Fruit fly (Drosophila melanogaster) whole organism, prepupa: ENCODE data around the gene CG6962.

Experiments used
- Blimp-1 ChIP-seq: fragments of 200-800 bp; sonication (Bioruptor generic); optimal IDR thresholded peaks from 3 replicates; lab custom pipeline; 2017; ENCODE audit warnings: missing biosample characterization, missing genetic modification characterization, mild to moderate bottlenecking, moderate library complexity, missing genetic modification reagents
- CG10631 ChIP-seq: fragments of 200-800 bp; sonication (Bioruptor generic); optimal IDR thresholded peaks from 2 replicates; lab custom pipeline; 2016; ENCODE audit warnings: missing biosample characterization, missing genetic modification characterization
- CG10669 ChIP-seq: fragments of 200-800 bp; sonication (Bioruptor generic); optimal IDR thresholded peaks from 3 replicates; lab custom pipeline; 2018; ENCODE audit warnings: missing biosample characterization, mild to moderate bottlenecking, missing genetic modification characterization, moderate library complexity
- CG11294 ChIP-seq: fragments of 200-800 bp; sonication (Bioruptor generic); IDR thresholded peaks from 2 replicates; pipeline ENCODE4 v1.3.6; 2022; ENCODE audit warnings: missing biosample characterization, missing genetic modification characterization
- CG11762 ChIP-seq: fragments of 200-800 bp; sonication (Bioruptor generic); optimal IDR thresholded peaks from 3 replicates; lab custom pipeline; 2016; ENCODE audit warnings: missing biosample characterization, missing genetic modification characterization; ENCODE audit not compliant: insufficient read depth
- CG11902 ChIP-seq: fragments of 200-800 bp; sonication (Bioruptor generic); optimal IDR thresholded peaks from 3 replicates; lab custom pipeline; 2016; ENCODE audit warnings: missing biosample characterization, missing genetic modification characterization
- CG15336 ChIP-seq: fragments of 200-800 bp; sonication (Bioruptor generic); IDR thresholded peaks from 2 replicates; pipeline ENCODE4 v1.3.6; 2022; ENCODE audit warnings: missing biosample characterization, missing genetic modification characterization
- CG16779 ChIP-seq: fragments of 200-800 bp; sonication (Bioruptor generic); optimal IDR thresholded peaks from 3 replicates; lab custom pipeline; 2017; ENCODE audit warnings: missing biosample characterization, mild to moderate bottlenecking, missing genetic modification characterization
- CG3032 ChIP-seq: fragments of 200-800 bp; optimal IDR thresholded peaks from 2 replicates; lab custom pipeline; 2019; ENCODE audit warnings: missing biosample characterization, mild to moderate bottlenecking, missing genetic modification characterization, moderate library complexity
- CG32006 ChIP-seq: fragments of 200-800 bp; sonication (Bioruptor generic); optimal IDR thresholded peaks from 3 replicates; lab custom pipeline; 2017; ENCODE audit warnings: missing biosample characterization, mild to moderate bottlenecking, missing genetic modification characterization
- CG34406 ChIP-seq: fragments of 200-800 bp; sonication (Bioruptor generic); optimal IDR thresholded peaks from 3 replicates; lab custom pipeline; 2016; ENCODE audit warnings: missing biosample characterization, missing genetic modification characterization
- CG3919 ChIP-seq: fragments of 200-800 bp; sonication (Bioruptor generic); optimal IDR thresholded peaks from 3 replicates; lab custom pipeline; 2016; ENCODE audit warnings: missing biosample characterization, missing genetic modification characterization
- CG4318 ChIP-seq: fragments of 200-800 bp; sonication (Bioruptor generic); optimal IDR thresholded peaks from 3 replicates; lab custom pipeline; 2017; ENCODE audit warnings: missing biosample characterization, mild to moderate bottlenecking, missing genetic modification characterization
- CG6163 ChIP-seq: fragments of 200-800 bp; sonication (Bioruptor generic); IDR thresholded peaks from 3 replicates; pipeline ENCODE4 v1.3.6; 2022; ENCODE audit warnings: missing biosample characterization, missing genetic modification characterization
- CG6276 ChIP-seq: fragments of 200-800 bp; sonication (Bioruptor generic); optimal IDR thresholded peaks from 2 replicates; lab custom pipeline; 2017; ENCODE audit warnings: missing biosample characterization, mild to moderate bottlenecking, missing genetic modification characterization
- CG6792 ChIP-seq: fragments of 200-800 bp; sonication (Bioruptor generic); optimal IDR thresholded peaks from 3 replicates; lab custom pipeline; 2016; ENCODE audit warnings: missing biosample characterization, missing genetic modification characterization
- CG6808 ChIP-seq: fragments of 200-800 bp; sonication (Bioruptor generic); optimal IDR thresholded peaks from 3 replicates; lab custom pipeline; 2017; ENCODE audit warnings: missing biosample characterization, missing genetic modification characterization, mild to moderate bottlenecking, moderate library complexity, missing genetic modification reagents
- CG6854 ChIP-seq: fragments of 200-800 bp; sonication (Bioruptor generic); optimal IDR thresholded peaks from 2 replicates; lab custom pipeline; 2017; ENCODE audit warnings: missing biosample characterization, mild to moderate bottlenecking, missing genetic modification characterization
- CG7368 ChIP-seq: fragments of 200-800 bp; sonication (Bioruptor generic); optimal IDR thresholded peaks from 3 replicates; lab custom pipeline; 2016; ENCODE audit warnings: missing biosample characterization, missing genetic modification characterization
- CG8119 ChIP-seq: fragments of 200-800 bp; sonication (Bioruptor generic); IDR thresholded peaks from 3 replicates; pipeline ENCODE4 v1.3.6; 2022; ENCODE audit warnings: missing biosample characterization, missing genetic modification characterization
- CG8319 ChIP-seq: fragments of 200-800 bp; sonication (Bioruptor generic); optimal IDR thresholded peaks from 3 replicates; lab custom pipeline; 2016; ENCODE audit warnings: missing biosample characterization, missing genetic modification characterization
- CG9139 ChIP-seq: fragments of 200-800 bp; sonication (Bioruptor generic); optimal IDR thresholded peaks from 3 replicates; lab custom pipeline; 2017; ENCODE audit warnings: missing biosample characterization, mild to moderate bottlenecking, missing genetic modification characterization
- Eip75B ChIP-seq: fragments of 200-800 bp; sonication (Bioruptor generic); optimal IDR thresholded peaks from 3 replicates; lab custom pipeline; 2016; ENCODE audit warnings: missing biosample characterization, missing genetic modification characterization
- Eip78C ChIP-seq: fragments of 200-800 bp; sonication (Bioruptor generic); peaks from one replicate; lab custom pipeline; 2016; ENCODE audit warnings: missing biosample characterization, missing genetic modification characterization
- Eip93F ChIP-seq: fragments of 200-800 bp; sonication (Bioruptor generic); optimal IDR thresholded peaks from 2 replicates; lab custom pipeline; 2016; ENCODE audit warnings: missing biosample characterization, mild to moderate bottlenecking, missing genetic modification characterization
- Ets21C ChIP-seq: fragments of 200-800 bp; sonication (Bioruptor generic); optimal IDR thresholded peaks from 3 replicates; lab custom pipeline; 2016; ENCODE audit warnings: missing biosample characterization, missing genetic modification characterization
- Ets96B ChIP-seq: fragments of 200-800 bp; optimal IDR thresholded peaks from 2 replicates; lab custom pipeline; 2019; ENCODE audit warnings: missing biosample characterization, mild to moderate bottlenecking, missing genetic modification characterization, moderate library complexity
- Gug ChIP-seq: fragments of 200-800 bp; sonication (Bioruptor generic); IDR thresholded peaks from 2 replicates; pipeline ENCODE4 v1.3.6; 2022; ENCODE audit warnings: missing biosample characterization, missing genetic modification characterization
- Hr4 ChIP-seq: fragments of 200-800 bp; sonication (Bioruptor generic); optimal IDR thresholded peaks from 3 replicates; lab custom pipeline; 2016; ENCODE audit warnings: missing biosample characterization, missing genetic modification characterization
- OdsH ChIP-seq: fragments of 200-800 bp; sonication (Bioruptor generic); optimal IDR thresholded peaks from 3 replicates; lab custom pipeline; 2016; ENCODE audit warnings: missing biosample characterization, missing genetic modification characterization
- Smox ChIP-seq: fragments of 200-800 bp; sonication (Bioruptor generic); optimal IDR thresholded peaks from 3 replicates; lab custom pipeline; 2016; ENCODE audit warnings: missing biosample characterization, missing genetic modification characterization
- Sox102F ChIP-seq: fragments of 200-800 bp; sonication (Bioruptor generic); optimal IDR thresholded peaks from 2 replicates; lab custom pipeline; 2016; ENCODE audit warnings: missing biosample characterization, mild to moderate bottlenecking, missing genetic modification characterization
- Sox14 ChIP-seq: fragments of 200-800 bp; sonication (Bioruptor generic); optimal IDR thresholded peaks from 3 replicates; lab custom pipeline; 2016; ENCODE audit warnings: missing biosample characterization, missing genetic modification characterization
- Sox15 ChIP-seq: fragments of 200-800 bp; sonication (Bioruptor generic); optimal IDR thresholded peaks from 3 replicates; lab custom pipeline; 2016; ENCODE audit warnings: missing biosample characterization, missing genetic modification characterization
- achi ChIP-seq: fragments of 200-800 bp; sonication (Bioruptor generic); optimal IDR thresholded peaks from 3 replicates; lab custom pipeline; 2016; ENCODE audit warnings: missing biosample characterization, missing genetic modification characterization
- acj6 ChIP-seq: fragments of 200-800 bp; sonication (Bioruptor generic); optimal IDR thresholded peaks from 3 replicates; lab custom pipeline; 2016; ENCODE audit warnings: missing biosample characterization, missing genetic modification characterization
- cyc ChIP-seq: fragments of 200-800 bp; sonication (Bioruptor generic); optimal IDR thresholded peaks from 3 replicates; lab custom pipeline; 2016; ENCODE audit warnings: missing biosample characterization, missing genetic modification characterization
- dac ChIP-seq: fragments of 200-800 bp; sonication (Bioruptor generic); optimal IDR thresholded peaks from 2 replicates; lab custom pipeline; 2017; ENCODE audit warnings: missing biosample characterization, mild to moderate bottlenecking, missing genetic modification characterization
- dsx ChIP-seq: fragments of 200-800 bp; optimal IDR thresholded peaks from 3 replicates; lab custom pipeline; 2019; ENCODE audit warnings: missing biosample characterization, mild to moderate bottlenecking, missing genetic modification characterization, moderate library complexity; ENCODE audit not compliant: poor library complexity, severe bottlenecking
- eg ChIP-seq: fragments of 200-800 bp; sonication (Bioruptor generic); IDR thresholded peaks from 3 replicates; pipeline ENCODE4 v1.3.6; 2022; ENCODE audit warnings: missing biosample characterization, missing genetic modification characterization
- fd59A ChIP-seq: fragments of 200-800 bp; sonication (Bioruptor generic); optimal IDR thresholded peaks from 2 replicates; lab custom pipeline; 2017; ENCODE audit warnings: missing biosample characterization, mild to moderate bottlenecking, missing genetic modification characterization, missing genetic modification reagents
- fd85E ChIP-seq: fragments of 200-800 bp; sonication (Bioruptor generic); optimal IDR thresholded peaks from 3 replicates; lab custom pipeline; 2016; ENCODE audit warnings: missing biosample characterization, missing genetic modification characterization
- lz ChIP-seq: fragments of 200-800 bp; sonication (Bioruptor generic); optimal IDR thresholded peaks from 3 replicates; lab custom pipeline; 2016; ENCODE audit warnings: missing biosample characterization, missing genetic modification characterization
- pdm3 ChIP-seq: fragments of 200-800 bp; sonication (Bioruptor generic); optimal IDR thresholded peaks from 3 replicates; lab custom pipeline; 2016; ENCODE audit warnings: missing biosample characterization, missing genetic modification characterization
- salr ChIP-seq, 2 experiments: fragments of 200-800 bp; sonication (Bioruptor generic); optimal IDR thresholded peaks; 3 replicates each; lab custom pipeline; 2016 to 2018; ENCODE audit warnings: missing biosample characterization in 2 of 2, missing genetic modification characterization in 2 of 2, mild to moderate bottlenecking in 1 of 2
- spab ChIP-seq: fragments of 200-800 bp; sonication (Bioruptor generic); optimal IDR thresholded peaks from 2 replicates; lab custom pipeline; 2017; ENCODE audit warnings: missing biosample characterization, mild to moderate bottlenecking, missing genetic modification characterization, missing genetic modification reagents
- ss ChIP-seq, 2 experiments: fragments of 200-800 bp; sonication (Bioruptor generic); optimal IDR thresholded peaks; 2 replicates in 1 of 2; 3 replicates in 1 of 2; lab custom pipeline; 2017 to 2018; ENCODE audit warnings: mild to moderate bottlenecking in 2 of 2, missing biosample characterization in 2 of 2, missing genetic modification characterization in 2 of 2, moderate library complexity in 1 of 2
- topi ChIP-seq: fragments of 200-800 bp; sonication (Bioruptor generic); optimal IDR thresholded peaks from 3 replicates; lab custom pipeline; 2016; ENCODE audit warnings: missing biosample characterization, missing genetic modification characterization
- vri ChIP-seq: fragments of 200-800 bp; sonication (Bioruptor generic); optimal IDR thresholded peaks from 3 replicates; lab custom pipeline; 2016; ENCODE audit warnings: missing biosample characterization, mild to moderate bottlenecking, missing genetic modification characterization

CG6962 gene

dm6 chr3R:11833406-11833805, 48.9 kb downstream of the CG6962 start:
- TF ChIP-seq CG7368 (GFP tag; lab: Kevin White, UChicago) (no peak), CG3919 (GFP tag; lab: Kevin White, UChicago) (no peak), topi (GFP tag; lab: Kevin White, UChicago) (no peak), Hr4 (no peak), ss (GFP tag; optimal IDR thresholded peaks at IDR 0.05; lab: Kevin White, UChicago) (peak in 1 of 2 experiments; percentile 33), Smox (GFP tag; lab: Kevin White, UChicago) (no peak), CG8319 (GFP tag; lab: Kevin White, UChicago) (no peak), CG10631 (GFP tag; lab: Kevin White, UChicago) (no peak), CG15336 (GFP tag; lab: Robert Waterston, UW) (no peak), CG4318 (GFP tag; lab: Kevin White, UChicago) (no peak), Eip78C (GFP tag; lab: Kevin White, UChicago) (peak; percentile 63), Sox102F (no peak), acj6 (GFP tag; lab: Kevin White, UChicago) (no peak), CG34406 (GFP tag; lab: Kevin White, UChicago) (no peak), CG11762 (GFP tag; lab: Kevin White, UChicago) (no peak), fd59A (no peak), Sox15 (no peak), CG32006 (peak; percentile 16), cyc (GFP tag; lab: Kevin White, UChicago) (no peak), CG8119 (GFP tag; lab: Robert Waterston, UW) (no peak), Eip75B (GFP tag; lab: Kevin White, UChicago) (no peak), lz (no peak), CG10669 (GFP tag; lab: Kevin White, UChicago) (no peak), spab (GFP tag; lab: Kevin White, UChicago) (no peak), Eip93F (GFP tag; lab: Kevin White, UChicago) (no peak), CG9139 (GFP tag; lab: Kevin White, UChicago) (no peak), vri (GFP tag; lab: Kevin White, UChicago) (no peak), salr (GFP tag; optimal IDR thresholded peaks at IDR 0.05; lab: Kevin White, UChicago) (no peak), CG6808 (GFP tag; lab: Kevin White, UChicago) (no peak), CG3032 (tag; lab: Kevin White, UChicago) (no peak), fd85E (GFP tag; lab: Kevin White, UChicago) (no peak), CG6163 (GFP tag; lab: Robert Waterston, UW) (no peak), CG16779 (tag; lab: Kevin White, UChicago) (no peak), dac (GFP tag; lab: Kevin White, UChicago) (no peak), CG6792 (GFP tag; lab: Kevin White, UChicago) (no peak), CG6276 (GFP tag; lab: Kevin White, UChicago) (no peak), Gug (GFP tag; lab: Robert Waterston, UW) (no peak), OdsH (GFP tag; lab: Kevin White, UChicago) (no peak), CG11294 (GFP tag; lab: Robert Waterston, UW) (no peak), Ets21C (GFP tag; lab: Kevin White, UChicago) (no peak), dsx (GFP tag; lab: Kevin White, UChicago) (peak; percentile 34), achi (peak; percentile 0), pdm3 (no peak), Blimp-1 (GFP tag; lab: Kevin White, UChicago) (no peak), Sox14 (peak; percentile 25), eg (0 out of 3 replicates have a peak, but pooled peaks have one; percentile 24), CG6854 (GFP tag; lab: Kevin White, UChicago) (no peak), CG11902 (GFP tag; lab: Kevin White, UChicago) (no peak), Ets96B (tag; lab: Kevin White, UChicago) (no peak)
